Worm (Caenorhabditis elegans) whole organism, midembryonic: ENCODE results near the gene swp-1.

Experiments
- flt-1 ChIP-seq: fragments of 200-800 bp; sonication (Bioruptor generic); IDR thresholded peaks from 2 replicates; pipeline ENCODE4 v1.3.6; 2022; ENCODE audit warnings: missing genetic modification characterization, missing compliant biosample characterization
- ref-1 ChIP-seq: fragments of 200-800 bp; sonication (Bioruptor generic); conservative IDR thresholded peaks from 2 replicates; pipeline ENCODE4 v1.3.6; 2022; ENCODE audit warnings: missing genetic modification reagents, missing genetic modification characterization, missing compliant biosample characterization
- tab-1 ChIP-seq: fragments of 200-800 bp; sonication (Bioruptor generic); IDR thresholded peaks from 2 replicates; pipeline ENCODE4 v1.3.6; 2022; ENCODE audit warnings: missing genetic modification characterization, missing compliant biosample characterization
- ztf-23 ChIP-seq: fragments of 200-800 bp; sonication (Bioruptor generic); IDR thresholded peaks from 2 replicates; pipeline ENCODE4 v1.3.6; 2022; ENCODE audit warnings: missing genetic modification reagents, missing genetic modification characterization, missing compliant biosample characterization

DNA sequence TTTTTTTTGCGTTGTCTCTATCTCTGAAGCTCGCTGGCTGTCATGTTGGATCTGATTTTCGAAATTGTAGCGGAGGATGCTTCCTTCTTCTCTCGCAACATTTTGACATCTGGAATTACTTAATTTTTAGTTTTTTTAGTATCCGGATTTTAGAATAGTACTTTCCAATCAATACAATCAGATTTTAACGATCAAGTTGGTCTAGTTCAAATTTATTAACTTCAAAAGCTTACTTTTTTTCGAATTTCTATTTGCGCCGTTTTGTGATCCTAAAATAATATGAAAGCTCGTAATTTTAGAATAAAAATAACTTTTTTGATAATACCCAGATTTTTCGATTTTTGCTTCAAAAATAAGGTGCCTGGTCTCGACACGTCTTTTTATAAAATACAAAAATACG, 4.7 kb upstream of the swp-1 start, which contains the start of gene B0336.12:
- TF ChIP-seq tab-1 (GFP tag; lab: Robert Waterston, UW): no peak
- no peak for TF ChIP-seq ref-1 (GFP tag; lab: Robert Waterston, UW)
- TF ChIP-seq flt-1: no peak
- no peak for TF ChIP-seq ztf-23 (GFP tag; lab: Robert Waterston, UW)
